Worm (Caenorhabditis elegans) whole organism, L4/young adult: ENCODE results near the gene T23F6.5.

Experiments
- W03F9.2 ChIP-seq: fragments of 150-350 bp; optimal IDR thresholded peaks from 2 replicates; lab custom pipeline; 2014; ENCODE audit warnings: missing biosample characterization, missing genetic modification characterization
- dao-5 ChIP-seq: sonication (generic microtip); optimal IDR thresholded peaks from 2 replicates; lab custom pipeline; 2016; ENCODE audit warnings: missing genotype, missing genetic modification characterization, moderate library complexity, missing compliant biosample characterization
- him-1 ChIP-seq: sonication (generic microtip); optimal IDR thresholded peaks from 2 replicates; lab custom pipeline; 2016; ENCODE audit warnings: missing genotype, missing genetic modification reagents, missing genetic modification characterization, missing compliant biosample characterization

ce11 chrIV:12721106-12721505, 20.2 kb downstream of the T23F6.5 start, which contains the start of gene T23F6.2:
- TF ChIP-seq him-1 (tag; lab: Kevin White, UChicago) (no peak), dao-5 (tag; lab: Kevin White, UChicago) (no peak), W03F9.2 (no peak)
